Worm (Caenorhabditis elegans) whole organism, L4 larva: ENCODE data around the gene tofu-2.

ENCODE experiments used
- F49E8.2 ChIP-seq: sonication (generic microtip); optimal IDR thresholded peaks from 2 replicates; lab custom pipeline; 2016; ENCODE audit warnings: missing compliant biosample characterization, mild to moderate bottlenecking, missing genetic modification characterization, borderline replicate concordance
- Y5F2A.4 ChIP-seq: fragments of 200-800 bp; sonication (Bioruptor generic); optimal IDR thresholded peaks from 2 replicates; lab custom pipeline; 2018; ENCODE audit warnings: mild to moderate bottlenecking, missing genetic modification characterization, missing compliant biosample characterization
- Y75B8A.6 ChIP-seq: fragments of 200-800 bp; sonication (Bioruptor generic); IDR thresholded peaks from 2 replicates; pipeline ENCODE4 v1.3.6; 2022; ENCODE audit warnings: missing genetic modification reagents, missing genetic modification characterization, missing compliant biosample characterization
- ZK337.2 ChIP-seq: fragments of 200-800 bp; sonication (Bioruptor generic); IDR thresholded peaks from 2 replicates; pipeline ENCODE4 v1.3.6; 2022; ENCODE audit warnings: missing genetic modification reagents, missing genetic modification characterization, missing compliant biosample characterization
- ama-1 ChIP-seq: fragments of 150-350 bp; optimal IDR thresholded peaks from 2 replicates; lab custom pipeline; 2014; ENCODE audit warnings: inconsistent platforms, mixed read lengths
- arid-1 ChIP-seq: fragments of 200-800 bp; sonication (Bioruptor generic); conservative IDR thresholded peaks from 2 replicates; pipeline ENCODE4 v1.3.6; 2022; ENCODE audit warnings: missing genetic modification reagents, missing genetic modification characterization, missing compliant biosample characterization
- ceh-20 ChIP-seq: fragments of 200-800 bp; sonication (Bioruptor generic); IDR thresholded peaks from 2 replicates; pipeline ENCODE4 v1.3.6; 2022; ENCODE audit warnings: missing genetic modification reagents, missing genetic modification characterization, missing compliant biosample characterization
- ceh-28 ChIP-seq: fragments of 150-350 bp; optimal IDR thresholded peaks from 2 replicates; lab custom pipeline; 2014; ENCODE audit warnings: missing biosample characterization, missing genetic modification reagents, missing genetic modification characterization
- ceh-32 ChIP-seq: sonication (generic microtip); optimal IDR thresholded peaks from 2 replicates; lab custom pipeline; 2016; ENCODE audit warnings: mild to moderate bottlenecking, missing genetic modification characterization, missing compliant biosample characterization; ENCODE audit not compliant: poor library complexity
- ces-1 ChIP-seq: fragments of 150-350 bp; sonication (generic microtip); optimal IDR thresholded peaks from 4 replicates; lab custom pipeline; 2014; ENCODE audit warnings: missing biosample characterization, missing genetic modification reagents, missing genetic modification characterization
- daf-12 ChIP-seq: fragments of 150-350 bp; optimal IDR thresholded peaks from 2 replicates; lab custom pipeline; 2014; ENCODE audit warnings: missing biosample characterization, missing genetic modification reagents, missing genetic modification characterization
- daf-8 ChIP-seq: fragments of 200-800 bp; sonication (Bioruptor generic); IDR thresholded peaks from 2 replicates; pipeline ENCODE4 v1.3.6; 2022; ENCODE audit warnings: missing genetic modification characterization, missing compliant biosample characterization
- dmd-6 ChIP-seq: fragments of 200-800 bp; sonication (Bioruptor generic); IDR thresholded peaks from 2 replicates; pipeline ENCODE4 v1.3.6; 2022; ENCODE audit warnings: missing genetic modification reagents, missing genetic modification characterization, missing compliant biosample characterization
- dpl-1 ChIP-seq: fragments of 150-350 bp; optimal IDR thresholded peaks from 2 replicates; lab custom pipeline; 2014; ENCODE audit warnings: missing biosample characterization, missing genetic modification reagents, missing genetic modification characterization
- dve-1 ChIP-seq: sonication (generic microtip); optimal IDR thresholded peaks from 2 replicates; lab custom pipeline; 2017; ENCODE audit warnings: antibody characterized with exemption, mild to moderate bottlenecking, missing genetic modification characterization, missing compliant biosample characterization; ENCODE audit not compliant: insufficient read depth
- egl-27 ChIP-seq: sonication (generic microtip); optimal IDR thresholded peaks from 3 replicates; lab custom pipeline; 2017; ENCODE audit warnings: missing biosample characterization, missing genetic modification reagents, missing genetic modification characterization
- egl-43 ChIP-seq: fragments of 200-800 bp; sonication (Bioruptor generic); IDR thresholded peaks from 2 replicates; pipeline ENCODE4 v1.3.6; 2022; ENCODE audit warnings: missing genetic modification reagents, missing genetic modification characterization, missing compliant biosample characterization
- hif-1 ChIP-seq, 2 experiments: sonication (generic microtip); optimal IDR thresholded peaks; 2 replicates each; lab custom pipeline; 2016 to 2017; ENCODE audit warnings: missing compliant biosample characterization in 2 of 2, missing genetic modification characterization in 2 of 2, missing genetic modification reagents in 2 of 2, missing genotype in 2 of 2, mild to moderate bottlenecking in 1 of 2
- hlh-30 ChIP-seq: sonication (generic microtip); optimal IDR thresholded peaks from 2 replicates; lab custom pipeline; 2017; ENCODE audit warnings: antibody characterized with exemption, mild to moderate bottlenecking, missing genetic modification characterization, missing compliant biosample characterization; ENCODE audit not compliant: insufficient read depth
- jun-1 ChIP-seq: fragments of 150-350 bp; optimal IDR thresholded peaks from 2 replicates; lab custom pipeline; 2014; ENCODE audit warnings: missing biosample characterization, missing genetic modification reagents, missing genetic modification characterization
- lin-13 ChIP-seq: fragments of 150-350 bp; optimal IDR thresholded peaks from 2 replicates; lab custom pipeline; 2014; ENCODE audit warnings: missing biosample characterization, missing genetic modification reagents, missing genetic modification characterization
- lin-39 ChIP-seq: fragments of 150-350 bp; optimal IDR thresholded peaks from 2 replicates; lab custom pipeline; 2014; ENCODE audit warnings: missing biosample characterization, missing genetic modification reagents, missing genetic modification characterization
- lsy-2 ChIP-seq, 2 experiments: fragments of 150-350 bp in 1 of 2; sonication (generic microtip) in 1 of 2; optimal IDR thresholded peaks; 2 replicates each; lab custom pipeline; 2014 to 2017; ENCODE audit warnings: missing biosample characterization in 2 of 2, missing genetic modification characterization in 2 of 2
- madf-5 ChIP-seq, 2 experiments: fragments of 200-800 bp; sonication (Bioruptor generic); IDR thresholded peaks; 2 replicates each; pipeline ENCODE4 v1.3.6; 2022; ENCODE audit warnings: missing compliant biosample characterization in 2 of 2, missing genetic modification characterization in 2 of 2
- madf-9 ChIP-seq: fragments of 200-800 bp; sonication (Bioruptor generic); conservative IDR thresholded peaks from 2 replicates; pipeline ENCODE4 v1.3.6; 2022; ENCODE audit warnings: missing genetic modification reagents, missing genetic modification characterization, missing compliant biosample characterization
- mdl-1 ChIP-seq, 2 experiments: fragments of 150-350 bp in 1 of 2; sonication (generic microtip) in 1 of 2; optimal IDR thresholded peaks; 2 replicates each; lab custom pipeline; 2014 to 2017; ENCODE audit warnings: missing biosample characterization in 2 of 2, missing genetic modification characterization in 2 of 2
- mep-1 ChIP-seq: fragments of 150-350 bp; sonication (generic microtip); optimal IDR thresholded peaks from 3 replicates; lab custom pipeline; 2014; ENCODE audit warnings: missing biosample characterization, missing genetic modification characterization
- mes-2 ChIP-seq: sonication (generic microtip); optimal IDR thresholded peaks from 2 replicates; lab custom pipeline; 2016; ENCODE audit warnings: missing genotype, mild to moderate bottlenecking, missing genetic modification characterization, missing compliant biosample characterization; ENCODE audit not compliant: poor library complexity, severe bottlenecking
- mxl-3 ChIP-seq: fragments of 200-800 bp; sonication (Bioruptor generic); optimal IDR thresholded peaks from 2 replicates; lab custom pipeline; 2018; ENCODE audit warnings: mild to moderate bottlenecking, missing genetic modification characterization, missing compliant biosample characterization
- nhr-111 ChIP-seq: fragments of 200-800 bp; sonication (Bioruptor generic); optimal IDR thresholded peaks from 2 replicates; lab custom pipeline; 2018; ENCODE audit warnings: mild to moderate bottlenecking, missing genetic modification characterization, missing compliant biosample characterization
- nhr-28 ChIP-seq: fragments of 150-350 bp; optimal IDR thresholded peaks from 2 replicates; lab custom pipeline; 2014; ENCODE audit warnings: missing biosample characterization, missing genetic modification characterization
- nhr-41 ChIP-seq: fragments of 200-800 bp; sonication (Bioruptor generic); IDR thresholded peaks from 2 replicates; pipeline ENCODE4 v1.3.6; 2022; ENCODE audit warnings: missing genetic modification reagents, missing genetic modification characterization, missing compliant biosample characterization
- nhr-48 ChIP-seq: sonication (generic microtip); optimal IDR thresholded peaks from 2 replicates; lab custom pipeline; 2016; ENCODE audit warnings: mild to moderate bottlenecking, missing genetic modification characterization, missing compliant biosample characterization
- php-3 ChIP-seq: fragments of 200-800 bp; sonication (Bioruptor generic); IDR thresholded peaks from 2 replicates; pipeline ENCODE4 v1.3.6; 2022; ENCODE audit warnings: missing genetic modification reagents, missing genetic modification characterization, missing compliant biosample characterization
- saeg-2 ChIP-seq: fragments of 200-800 bp; sonication (Bioruptor generic); IDR thresholded peaks from 2 replicates; pipeline ENCODE4 v1.3.6; 2022; ENCODE audit warnings: missing genetic modification reagents, missing genetic modification characterization, missing compliant biosample characterization
- set-16 ChIP-seq: fragments of 200-800 bp; sonication (Bioruptor generic); IDR thresholded peaks from 2 replicates; pipeline ENCODE4 v1.3.6; 2022; ENCODE audit warnings: missing genetic modification reagents, missing genetic modification characterization, missing compliant biosample characterization
- skn-1 ChIP-seq: fragments of 150-350 bp; optimal IDR thresholded peaks from 2 replicates; lab custom pipeline; 2014; ENCODE audit warnings: missing biosample characterization, missing genetic modification characterization
- snpc-1.2 ChIP-seq: fragments of 200-800 bp; sonication (Bioruptor generic); IDR thresholded peaks from 2 replicates; pipeline ENCODE4 v1.3.6; 2022; ENCODE audit warnings: missing genetic modification reagents, missing genetic modification characterization, missing compliant biosample characterization
- spr-1 ChIP-seq: sonication (generic microtip); optimal IDR thresholded peaks from 2 replicates; lab custom pipeline; 2016; ENCODE audit warnings: mild to moderate bottlenecking, missing genetic modification characterization, missing compliant biosample characterization
- spr-3 ChIP-seq: fragments of 200-800 bp; sonication (Bioruptor generic); optimal IDR thresholded peaks from 2 replicates; lab custom pipeline; 2018; ENCODE audit warnings: mild to moderate bottlenecking, missing genetic modification characterization, missing compliant biosample characterization
- unc-130 ChIP-seq: sonication (generic microtip); optimal IDR thresholded peaks from 2 replicates; lab custom pipeline; 2016; ENCODE audit warnings: missing genetic modification reagents, missing genetic modification characterization, missing compliant biosample characterization
- unc-62 ChIP-seq, 3 experiments: fragments of 150-350 bp in 1 of 3; sonication (generic microtip); optimal IDR thresholded peaks in 2 of 3; peaks in 1 of 3; 1 replicate in 1 of 3; 2 replicates in 2 of 3; lab custom pipeline; 2014 to 2017; ENCODE audit warnings: missing biosample characterization in 3 of 3, missing genetic modification characterization in 3 of 3, missing genetic modification reagents in 3 of 3, missing genotype in 1 of 3
- zfp-3 ChIP-seq: fragments of 200-800 bp; sonication (Bioruptor generic); conservative IDR thresholded peaks from 2 replicates; pipeline ENCODE4 v1.3.6; 2022; ENCODE audit warnings: missing genetic modification reagents, missing genetic modification characterization, missing compliant biosample characterization
- zip-2 ChIP-seq: fragments of 150-350 bp; optimal IDR thresholded peaks from 2 replicates; lab custom pipeline; 2014; ENCODE audit warnings: missing biosample characterization, missing genetic modification characterization
- ztf-7 ChIP-seq: fragments of 150-350 bp; optimal IDR thresholded peaks from 2 replicates; lab custom pipeline; 2014; ENCODE audit warnings: missing biosample characterization, missing genetic modification characterization

The tofu-2 gene

DNA sequence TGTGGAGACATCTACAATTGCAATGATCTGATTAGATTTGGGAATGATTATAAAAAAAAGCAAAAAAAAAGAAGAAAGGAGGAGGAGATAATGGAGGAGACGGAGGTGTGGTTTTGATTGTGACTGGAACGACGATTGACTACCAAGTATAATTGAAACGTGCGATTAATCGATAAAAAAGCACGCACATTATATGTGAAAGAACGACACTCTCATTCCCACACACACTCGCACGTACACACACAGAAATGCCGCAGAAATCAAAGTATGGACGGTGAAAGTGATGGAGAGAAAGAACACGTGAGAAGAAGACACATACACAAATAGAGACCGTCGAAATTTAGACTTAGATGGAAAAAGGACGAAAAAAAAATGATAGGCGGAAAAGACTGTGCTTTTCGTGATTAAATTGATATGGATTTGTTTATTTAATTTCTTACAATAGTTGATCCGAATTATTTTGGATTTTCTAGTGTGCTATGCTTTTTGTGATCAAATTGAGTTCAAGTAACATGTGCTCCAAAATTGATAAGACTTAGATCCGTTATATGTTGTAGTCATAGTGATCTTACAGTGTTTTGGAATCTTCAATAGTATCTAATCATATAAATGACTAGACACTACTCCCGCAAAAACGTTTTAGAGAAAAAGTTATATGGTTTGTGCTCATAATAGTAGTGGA lies 42.8 kb upstream of the tofu-2 start, which contains the start of gene nhr-135 (continued):
- TF ChIP-seq Y5F2A.4 (GFP tag; lab: Kevin White, UChicago) (no peak), nhr-111 (no peak), egl-27 (tag; lab: Kevin White, UChicago) (no peak), dmd-6 (GFP tag; lab: Robert Waterston, UW) (peak; percentile 94), madf-9 (no peak)

DNA sequence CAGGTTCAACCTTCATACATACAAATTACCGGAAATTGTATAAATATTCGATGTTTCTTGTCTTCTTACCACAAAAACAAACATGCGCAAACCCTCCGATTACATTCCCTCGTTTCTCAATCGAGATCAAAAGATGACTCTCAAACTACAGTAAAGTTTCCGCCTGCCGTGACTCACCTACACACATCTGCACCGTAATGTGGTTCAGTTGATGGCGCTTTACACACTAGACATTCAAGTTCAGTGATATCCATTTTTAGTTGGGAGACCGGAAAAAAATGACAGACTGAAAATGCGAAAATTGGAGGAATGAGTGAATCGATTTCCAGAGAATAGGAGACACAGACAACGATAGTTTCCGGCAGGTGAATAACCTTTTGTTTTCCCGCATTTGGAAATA lies 40.2 kb upstream of the tofu-2 start, which contains the start of gene nhr-286:
Gene nhr-286, minus strand, starts transcription at position 324 of the 400 bp plus-strand sequence.
- TF ChIP-seq hlh-30 (tag; lab: Kevin White, UChicago) (peak; percentile 13), lin-13 (no peak), ama-1 (peak; percentile 25), dve-1 (tag; lab: Kevin White, UChicago) (peak; percentile 32)

- no peak for TF ChIP-seq daf-8 (GFP tag; lab: Robert Waterston, UW)
- no peak for TF ChIP-seq set-16
- no peak for TF ChIP-seq php-3 (GFP tag; lab: Robert Waterston, UW)
- no peak for TF ChIP-seq mes-2
- TF ChIP-seq jun-1 (tag; lab: Kevin White, UChicago): no peak
- TF ChIP-seq snpc-1.2 (GFP tag; lab: Robert Waterston, UW): no peak
- no peak for TF ChIP-seq ZK337.2 (GFP tag; lab: Robert Waterston, UW)
- TF ChIP-seq unc-130 (GFP tag; lab: Kevin White, UChicago): no peak
- TF ChIP-seq ces-1 (GFP tag; lab: Kevin White, UChicago): no peak
- no peak for TF ChIP-seq nhr-41 (GFP tag; lab: Robert Waterston, UW)
- TF ChIP-seq daf-12 (tag; lab: Kevin White, UChicago): no peak
- peak; percentile 92 for TF ChIP-seq mxl-3 (GFP tag; lab: Kevin White, UChicago)
- no peak for TF ChIP-seq F49E8.2
- TF ChIP-seq nhr-28 (tag; lab: Kevin White, UChicago): peak; percentile 95
- TF ChIP-seq zfp-3 (GFP tag; lab: Robert Waterston, UW): no peak
- no peak for TF ChIP-seq ztf-7 (tag; lab: Kevin White, UChicago)
- TF ChIP-seq skn-1 (tag; lab: Kevin White, UChicago): no peak
- TF ChIP-seq arid-1 (GFP tag; lab: Robert Waterston, UW): no peak
- no peak for TF ChIP-seq zip-2 (tag; lab: Kevin White, UChicago)
- peak; percentile 40 for TF ChIP-seq mep-1 (tag; lab: Kevin White, UChicago)
- TF ChIP-seq egl-27 (tag; lab: Kevin White, UChicago): no peak
- peak in 1 of 2 experiments; percentile 39 for TF ChIP-seq lsy-2 (tag; optimal IDR thresholded peaks at IDR 0.05; lab: Kevin White, UChicago)
- TF ChIP-seq spr-1: no peak
- no peak for TF ChIP-seq spr-3
- TF ChIP-seq hif-1 (tag; optimal IDR thresholded peaks at IDR 0.05; lab: Kevin White, UChicago): no peak
- peak; percentile 28 for TF ChIP-seq dpl-1 (GFP tag; lab: Kevin White, UChicago)
- TF ChIP-seq ceh-28 (tag; lab: Kevin White, UChicago): no peak
- TF ChIP-seq dmd-6 (GFP tag; lab: Robert Waterston, UW): peak; percentile 81
- no peak for TF ChIP-seq egl-43 (GFP tag; lab: Robert Waterston, UW)
- TF ChIP-seq madf-5 (GFP tag; IDR thresholded peaks at IDR 0.05; lab: Robert Waterston, UW): no peak
- TF ChIP-seq mdl-1 (tag; optimal IDR thresholded peaks at IDR 0.05; lab: Kevin White, UChicago): peak in 1 of 2 experiments; percentile 80
- no peak for TF ChIP-seq ceh-20 (GFP tag; lab: Robert Waterston, UW)
- TF ChIP-seq unc-62 (GFP tag; optimal IDR thresholded peaks at IDR 0.05 in 1 of 2; lab: Kevin White, UChicago): peak in 1 of 2 experiments; percentile 84
- no peak for TF ChIP-seq unc-62 (tag; optimal IDR thresholded peaks at IDR 0.05; lab: Kevin White, UChicago)
- TF ChIP-seq ceh-32 (tag; lab: Kevin White, UChicago): no peak
- peak; percentile 80 for TF ChIP-seq hlh-30 (tag; lab: Kevin White, UChicago)
- TF ChIP-seq lin-39 (tag; lab: Kevin White, UChicago): no peak
- no peak for TF ChIP-seq Y75B8A.6
- TF ChIP-seq saeg-2: no peak
- TF ChIP-seq dve-1 (tag; lab: Kevin White, UChicago): peak; percentile 43
- peak; percentile 40 for TF ChIP-seq nhr-48
Observed at ce11 chrV:7089217-7089616, 38.2 kb upstream of the tofu-2 start.
